Worm (Caenorhabditis elegans): ENCODE measurements around the gene T28A8.2.

DNA sequence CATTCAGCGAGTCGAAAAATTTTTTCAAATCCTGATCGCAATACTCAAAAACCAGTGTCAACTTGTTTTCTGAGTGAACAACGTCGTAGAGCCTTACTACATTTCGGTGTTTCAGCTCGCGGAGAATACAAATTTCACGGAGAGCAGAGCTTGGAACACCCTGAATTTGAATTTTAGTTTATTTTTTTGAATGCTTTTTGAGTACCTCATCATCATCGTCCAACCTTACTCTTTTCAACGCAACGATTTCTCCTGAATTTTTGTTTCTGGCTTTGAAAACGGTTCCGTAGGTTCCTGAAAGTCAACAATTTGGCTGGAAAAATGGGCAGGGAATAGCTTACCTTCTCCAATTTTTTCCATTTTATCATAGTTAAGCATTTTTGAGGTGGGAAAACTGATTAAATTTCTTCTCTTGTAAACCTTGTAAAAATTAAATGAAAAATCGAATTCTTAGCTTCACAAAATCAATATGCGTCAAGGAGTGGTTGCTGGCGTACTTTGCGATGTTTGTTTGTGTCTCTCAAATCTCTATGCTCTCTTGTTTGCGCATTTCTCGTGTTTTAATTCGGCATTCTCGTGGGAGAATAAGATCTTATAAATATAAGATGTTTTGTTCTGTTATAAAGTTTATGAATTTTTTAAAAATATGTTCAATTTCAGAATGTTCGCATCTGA is 29.4 kb downstream of the T28A8.2 start, which contains the start of gene cdk-5:
- peak; percentile 94 to 97 for TF ChIP-seq lsy-2 (tag; optimal IDR thresholded peaks at IDR 0.05)
- TF ChIP-seq elt-3 (tag; optimal IDR thresholded peaks at IDR 0.05), result no peak
- TF ChIP-seq ZK546.5 (tag; optimal IDR thresholded peaks at IDR 0.05), result peak; percentile 83
- TF ChIP-seq fos-1 (tag; optimal IDR thresholded peaks at IDR 0.05), result peak; percentile 74
- no peak for TF ChIP-seq unc-62 (GFP tag; optimal IDR thresholded peaks at IDR 0.05)
- TF ChIP-seq blmp-1 (tag; optimal IDR thresholded peaks at IDR 0.05; ENCODE audit: insufficient read depth), result peak; percentile 49
- peak; percentile 20 for TF ChIP-seq snpc-4 (tag; optimal IDR thresholded peaks at IDR 0.05)
- no peak for TF ChIP-seq nhr-237 (tag; optimal IDR thresholded peaks at IDR 0.05)
- TF ChIP-seq ztf-11 (tag; optimal IDR thresholded peaks at IDR 0.05), result no peak
- peak; percentile 22 for TF ChIP-seq aly-2 (tag; optimal IDR thresholded peaks at IDR 0.05)
- peak; percentile 90 for TF ChIP-seq nhr-6 (tag; optimal IDR thresholded peaks at IDR 0.05)

Data from whole organism, L2 larva.